Fruit fly (Drosophila melanogaster) whole organism, embryonic: ENCODE data around the gene Mbs.

Source experiments
- Atf6 ChIP-seq: fragments of 200-800 bp; sonication (Bioruptor generic); IDR thresholded peaks from 2 replicates; pipeline ENCODE4 v1.3.6; 2022; ENCODE audit warnings: missing biosample characterization, missing genetic modification characterization
- Bdp1 ChIP-seq: fragments of 200-800 bp; sonication (Bioruptor generic); optimal IDR thresholded peaks from 3 replicates; lab custom pipeline; 2016; ENCODE audit warnings: missing biosample characterization, missing genetic modification characterization
- CG10543 ChIP-seq: fragments of 200-800 bp; sonication (Bioruptor generic); optimal IDR thresholded peaks from 3 replicates; lab custom pipeline; 2017; ENCODE audit warnings: missing biosample characterization, mild to moderate bottlenecking, missing genetic modification characterization, moderate library complexity
- CG10654 ChIP-seq: fragments of 200-800 bp; sonication (Bioruptor generic); optimal IDR thresholded peaks from 2 replicates; lab custom pipeline; 2016; ENCODE audit warnings: missing biosample characterization, missing genetic modification characterization
- CG15514 ChIP-seq: fragments of 200-800 bp; sonication (Bioruptor generic); optimal IDR thresholded peaks from 3 replicates; lab custom pipeline; 2017; ENCODE audit warnings: missing biosample characterization, missing genetic modification characterization, mild to moderate bottlenecking, moderate library complexity, missing genetic modification reagents
- CG1647 ChIP-seq: fragments of 200-800 bp; sonication (Bioruptor generic); optimal IDR thresholded peaks from 3 replicates; lab custom pipeline; 2016; ENCODE audit warnings: missing biosample characterization, missing genetic modification characterization
- CG16815 ChIP-seq: fragments of 200-800 bp; sonication (Bioruptor generic); optimal IDR thresholded peaks from 3 replicates; lab custom pipeline; 2017; ENCODE audit warnings: missing biosample characterization, mild to moderate bottlenecking, missing genetic modification characterization
- CG17829 ChIP-seq: fragments of 200-800 bp; optimal IDR thresholded peaks from 2 replicates; lab custom pipeline; 2019; ENCODE audit warnings: missing biosample characterization, mild to moderate bottlenecking, missing genetic modification characterization, moderate library complexity
- CG2712 ChIP-seq: fragments of 200-800 bp; optimal IDR thresholded peaks from 3 replicates; lab custom pipeline; 2019; ENCODE audit warnings: missing biosample characterization, mild to moderate bottlenecking, missing genetic modification characterization, moderate library complexity
- CG3281 ChIP-seq: fragments of 200-800 bp; sonication (Bioruptor generic); optimal IDR thresholded peaks from 3 replicates; lab custom pipeline; 2017; ENCODE audit warnings: missing biosample characterization, mild to moderate bottlenecking, missing genetic modification characterization
- CG33557 ChIP-seq: fragments of 200-800 bp; sonication (Bioruptor generic); optimal IDR thresholded peaks from 2 replicates; lab custom pipeline; 2019; ENCODE audit warnings: missing biosample characterization, mild to moderate bottlenecking, missing genetic modification characterization, moderate library complexity
- CG34422 ChIP-seq: fragments of 200-800 bp; sonication (Bioruptor generic); IDR thresholded peaks from 3 replicates; pipeline ENCODE4 v1.3.6; 2022; ENCODE audit warnings: missing biosample characterization, missing genetic modification characterization
- CG4617 ChIP-seq: fragments of 200-800 bp; sonication (Bioruptor generic); optimal IDR thresholded peaks from 3 replicates; lab custom pipeline; 2016; ENCODE audit warnings: missing biosample characterization, missing genetic modification characterization, borderline replicate concordance
- CG4854 ChIP-seq: fragments of 200-800 bp; sonication (Bioruptor generic); optimal IDR thresholded peaks from 2 replicates; lab custom pipeline; 2016; ENCODE audit warnings: missing biosample characterization, missing genetic modification characterization, inconsistent platforms
- CG7786 ChIP-seq: fragments of 200-800 bp; sonication (Bioruptor generic); optimal IDR thresholded peaks from 2 replicates; lab custom pipeline; 2016; ENCODE audit warnings: missing biosample characterization, missing genetic modification characterization
- CoRest ChIP-seq: fragments of 200-800 bp; sonication (Bioruptor generic); optimal IDR thresholded peaks from 3 replicates; lab custom pipeline; 2018; ENCODE audit warnings: missing biosample characterization, mild to moderate bottlenecking, missing genetic modification characterization, moderate library complexity
- Fer3 ChIP-seq: fragments of 200-800 bp; sonication (Bioruptor generic); optimal IDR thresholded peaks from 2 replicates; lab custom pipeline; 2018; ENCODE audit warnings: missing biosample characterization, mild to moderate bottlenecking, missing genetic modification characterization, moderate library complexity
- Hr3 ChIP-seq: fragments of 200-800 bp; sonication (Bioruptor generic); optimal IDR thresholded peaks from 3 replicates; lab custom pipeline; 2016; ENCODE audit warnings: missing biosample characterization, missing genetic modification characterization
- Jarid2 ChIP-seq: fragments of 200-800 bp; sonication (Bioruptor generic); optimal IDR thresholded peaks from 3 replicates; lab custom pipeline; 2017; ENCODE audit warnings: mild to moderate bottlenecking, missing biosample characterization, missing genetic modification reagents, missing genetic modification characterization
- MESR4 ChIP-seq: fragments of 200-800 bp; sonication (Bioruptor generic); optimal IDR thresholded peaks from 2 replicates; lab custom pipeline; 2018; ENCODE audit warnings: missing biosample characterization, mild to moderate bottlenecking, missing genetic modification characterization, moderate library complexity
- Nf-YA ChIP-seq: fragments of 200-800 bp; sonication (Bioruptor generic); IDR thresholded peaks from 2 replicates; pipeline ENCODE4 v1.3.6; 2022; ENCODE audit warnings: missing biosample characterization, missing genetic modification characterization
- Nf-YB ChIP-seq: fragments of 200-800 bp; sonication (Bioruptor generic); optimal IDR thresholded peaks from 3 replicates; lab custom pipeline; 2019; ENCODE audit warnings: missing biosample characterization, mild to moderate bottlenecking, missing genetic modification characterization, moderate library complexity
- NfI ChIP-seq: fragments of 200-800 bp; sonication (Bioruptor generic); optimal IDR thresholded peaks from 3 replicates; lab custom pipeline; 2018; ENCODE audit warnings: missing biosample characterization, mild to moderate bottlenecking, missing genetic modification characterization, moderate library complexity
- Oli ChIP-seq: fragments of 200-800 bp; sonication (Bioruptor generic); optimal IDR thresholded peaks from 2 replicates; lab custom pipeline; 2018; ENCODE audit warnings: missing biosample characterization, mild to moderate bottlenecking, missing genetic modification characterization, moderate library complexity
- Side ChIP-seq: fragments of 200-800 bp; sonication (Bioruptor generic); optimal IDR thresholded peaks from 2 replicates; lab custom pipeline; 2016; ENCODE audit warnings: missing biosample characterization, missing genetic modification characterization
- bbx ChIP-seq: fragments of 200-800 bp; sonication (Bioruptor generic); IDR thresholded peaks from 2 replicates; pipeline ENCODE4 v1.3.6; 2022; ENCODE audit warnings: missing biosample characterization, missing genetic modification characterization; ENCODE audit not compliant: partially characterized antibody
- cg ChIP-seq: fragments of 200-800 bp; sonication (Bioruptor generic); optimal IDR thresholded peaks from 3 replicates; lab custom pipeline; 2019; ENCODE audit warnings: missing biosample characterization, mild to moderate bottlenecking, missing genetic modification characterization, moderate library complexity
- chn ChIP-seq: fragments of 200-800 bp; sonication (Bioruptor generic); optimal IDR thresholded peaks from 2 replicates; lab custom pipeline; 2016; ENCODE audit warnings: missing biosample characterization, missing genetic modification characterization
- corto ChIP-seq: fragments of 200-800 bp; sonication (Bioruptor generic); optimal IDR thresholded peaks from 2 replicates; lab custom pipeline; 2016; ENCODE audit warnings: missing biosample characterization, mild to moderate bottlenecking, missing genetic modification characterization, moderate library complexity
- dm ChIP-seq: fragments of 200-800 bp; sonication (Bioruptor generic); optimal IDR thresholded peaks from 3 replicates; lab custom pipeline; 2016; ENCODE audit warnings: missing biosample characterization, missing genetic modification characterization
- fd64A ChIP-seq: fragments of 200-800 bp; sonication (Bioruptor generic); optimal IDR thresholded peaks from 3 replicates; lab custom pipeline; 2018; ENCODE audit warnings: missing biosample characterization, mild to moderate bottlenecking, missing genetic modification characterization
- gcm2 ChIP-seq: fragments of 200-800 bp; sonication (Bioruptor generic); optimal IDR thresholded peaks from 2 replicates; lab custom pipeline; 2016; ENCODE audit warnings: missing biosample characterization, missing genetic modification characterization
- her ChIP-seq: fragments of 200-800 bp; sonication (Bioruptor generic); optimal IDR thresholded peaks from 2 replicates; lab custom pipeline; 2016; ENCODE audit warnings: missing biosample characterization, missing genetic modification characterization
- insv ChIP-seq, 2 experiments: fragments of 200-800 bp; sonication (Bioruptor generic); optimal IDR thresholded peaks; 3 replicates each; lab custom pipeline; 2016 to 2018; ENCODE audit warnings: missing biosample characterization in 2 of 2, missing genetic modification characterization in 2 of 2
- odd ChIP-seq: fragments of 200-800 bp; sonication (Bioruptor generic); optimal IDR thresholded peaks from 2 replicates; lab custom pipeline; 2017; ENCODE audit warnings: missing biosample characterization, mild to moderate bottlenecking, missing genetic modification characterization
- org-1 ChIP-seq: fragments of 200-800 bp; sonication (Bioruptor generic); optimal IDR thresholded peaks from 2 replicates; lab custom pipeline; 2017; ENCODE audit warnings: missing biosample characterization, missing genetic modification characterization
- p53 ChIP-seq: fragments of 200-800 bp; sonication (Bioruptor generic); optimal IDR thresholded peaks from 2 replicates; lab custom pipeline; 2016; ENCODE audit warnings: missing biosample characterization, missing genetic modification characterization
- pum ChIP-seq: fragments of 200-800 bp; sonication (Bioruptor generic); optimal IDR thresholded peaks from 2 replicates; lab custom pipeline; 2016; ENCODE audit warnings: missing biosample characterization, missing genetic modification characterization
- ranshi ChIP-seq: fragments of 200-800 bp; sonication (Bioruptor generic); IDR thresholded peaks from 2 replicates; pipeline ENCODE4 v1.3.6; 2022; ENCODE audit warnings: missing biosample characterization, missing genetic modification characterization
- rib ChIP-seq: fragments of 200-800 bp; sonication (Bioruptor generic); IDR thresholded peaks from 2 replicates; pipeline ENCODE4 v1.3.6; 2022; ENCODE audit warnings: missing biosample characterization, missing genetic modification characterization
- schlank ChIP-seq: fragments of 200-800 bp; sonication (Bioruptor generic); optimal IDR thresholded peaks from 2 replicates; lab custom pipeline; 2018; ENCODE audit warnings: missing biosample characterization, mild to moderate bottlenecking, missing genetic modification characterization
- seq ChIP-seq: fragments of 200-800 bp; sonication (Bioruptor generic); IDR thresholded peaks from 2 replicates; pipeline ENCODE4 v1.3.6; 2022; ENCODE audit warnings: missing biosample characterization, missing genetic modification characterization
- sima ChIP-seq: fragments of 200-800 bp; sonication (Bioruptor generic); optimal IDR thresholded peaks from 2 replicates; lab custom pipeline; 2016; ENCODE audit warnings: missing biosample characterization, missing genetic modification characterization
- slou ChIP-seq: fragments of 200-800 bp; sonication (Bioruptor generic); optimal IDR thresholded peaks from 3 replicates; lab custom pipeline; 2016; ENCODE audit warnings: missing biosample characterization, missing genetic modification characterization
- sna ChIP-seq: fragments of 200-800 bp; sonication (Bioruptor generic); IDR thresholded peaks from 2 replicates; pipeline ENCODE4 v1.3.6; 2022; ENCODE audit warnings: missing biosample characterization, missing genetic modification characterization; ENCODE audit not compliant: partially characterized antibody
- stwl ChIP-seq: fragments of 200-800 bp; sonication (Bioruptor generic); optimal IDR thresholded peaks from 3 replicates; lab custom pipeline; 2018; ENCODE audit warnings: missing biosample characterization, mild to moderate bottlenecking, missing genetic modification characterization, moderate library complexity
- trh ChIP-seq: fragments of 200-800 bp; sonication (Bioruptor generic); optimal IDR thresholded peaks from 2 replicates; lab custom pipeline; 2016; ENCODE audit warnings: missing biosample characterization, missing genetic modification characterization
- twi ChIP-seq: fragments of 200-800 bp; optimal IDR thresholded peaks from 2 replicates; lab custom pipeline; 2019; ENCODE audit warnings: missing biosample characterization, mild to moderate bottlenecking, missing genetic modification characterization, moderate library complexity

The Mbs gene

DNA sequence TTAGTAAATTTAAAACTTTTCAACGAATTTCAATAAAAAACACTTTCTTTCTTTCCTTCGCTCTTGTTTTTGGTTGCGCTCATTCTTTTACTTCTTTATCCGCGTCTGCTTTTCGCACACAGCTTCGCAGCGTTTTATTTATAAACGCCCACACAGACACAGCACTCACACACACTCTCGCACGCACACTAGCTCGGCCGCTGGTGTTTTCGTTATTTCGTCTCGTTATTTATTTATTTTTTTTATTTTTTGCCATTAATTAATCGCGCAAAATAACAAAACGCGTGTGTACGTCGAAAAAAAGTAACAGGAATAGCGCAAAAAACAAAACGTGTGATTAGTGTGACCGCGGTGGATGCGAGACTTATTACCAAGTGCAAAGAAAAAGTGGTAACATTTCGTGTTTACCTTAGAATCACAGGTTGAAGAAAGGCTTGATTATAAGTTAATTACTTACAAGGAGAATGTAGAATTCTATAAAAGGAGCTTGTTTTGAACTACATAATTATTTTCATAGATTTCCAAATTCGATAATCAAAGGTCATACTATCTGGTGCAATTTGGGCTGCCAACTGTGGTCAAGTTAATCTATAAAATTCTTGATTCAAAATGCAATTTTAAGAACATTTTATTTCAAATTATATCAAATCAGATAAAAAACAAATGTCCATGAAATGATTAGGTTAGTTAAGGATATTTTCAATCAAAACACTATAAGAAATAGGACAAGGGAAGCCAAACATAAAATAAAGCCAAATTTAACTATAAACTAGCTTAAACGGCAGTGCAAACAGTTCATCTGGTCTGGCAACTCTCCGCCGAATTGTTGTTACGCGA lies 47.1 kb upstream of the Mbs start, which contains the start of the genes hzg and mRpS31 (continued):
- peak; percentile 41 for TF ChIP-seq CG15514 (GFP tag; lab: Kevin White, UChicago)
- TF ChIP-seq sima (GFP tag; lab: Kevin White, UChicago): no peak
- 0 out of 2 replicates have a peak, but pooled peaks have one; percentile 7 for TF ChIP-seq Nf-YA (GFP tag; lab: Robert Waterston, UW)
- TF ChIP-seq CG4617 (GFP tag; lab: Kevin White, UChicago): peak; percentile 32
- peak; percentile 56 for TF ChIP-seq CG7786 (GFP tag; lab: Kevin White, UChicago)
- TF ChIP-seq stwl (tag; lab: Kevin White, UChicago): peak; percentile 37
- TF ChIP-seq Jarid2 (GFP tag; lab: Kevin White, UChicago): peak; percentile 74
- TF ChIP-seq her (GFP tag; lab: Kevin White, UChicago): no peak
- peak; percentile 46 for TF ChIP-seq chn (GFP tag; lab: Kevin White, UChicago)
- peak; percentile 48; the same call in 1 of the 2 replicates for TF ChIP-seq Atf6 (GFP tag; lab: Robert Waterston, UW)
- TF ChIP-seq sna (GFP tag; lab: Robert Waterston, UW): no peak
- TF ChIP-seq bbx (GFP tag; lab: Robert Waterston, UW): 0 out of 2 replicates have a peak, but pooled peaks have one; percentile 12
- TF ChIP-seq CoRest: peak; percentile 73
- no peak for TF ChIP-seq fd64A (GFP tag; lab: Kevin White, UChicago)
- TF ChIP-seq dm (GFP tag; lab: Kevin White, UChicago): peak; percentile 38
- TF ChIP-seq gcm2 (GFP tag; lab: Kevin White, UChicago): no peak
- peak; percentile 44 for TF ChIP-seq NfI
- TF ChIP-seq odd (GFP tag; lab: Kevin White, UChicago): no peak
- peak; percentile 69 for TF ChIP-seq rib (GFP tag; lab: Robert Waterston, UW)
- TF ChIP-seq CG10543: no peak
- TF ChIP-seq slou (GFP tag; lab: Kevin White, UChicago): no peak
- peak; percentile 2 for TF ChIP-seq CG16815
- no peak for TF ChIP-seq trh (GFP tag; lab: Kevin White, UChicago)
- peak; percentile 1 for TF ChIP-seq Oli (tag; lab: Kevin White, UChicago)
- TF ChIP-seq Bdp1 (GFP tag; lab: Kevin White, UChicago): peak; percentile 26
- no peak for TF ChIP-seq CG1647 (GFP tag; lab: Kevin White, UChicago)
- TF ChIP-seq org-1 (GFP tag; lab: Kevin White, UChicago): no peak
- TF ChIP-seq p53 (GFP tag; lab: Kevin White, UChicago): no peak
- peak; percentile 6 for TF ChIP-seq Nf-YB
- peak; percentile 65; the same call in 1 of the 2 replicates for TF ChIP-seq ranshi
- TF ChIP-seq CG10654 (GFP tag; lab: Kevin White, UChicago): peak; percentile 50
- TF ChIP-seq seq (GFP tag; lab: Robert Waterston, UW): no peak
- peak in 1 of 2 experiments; percentile 1 for TF ChIP-seq insv (GFP tag; optimal IDR thresholded peaks at IDR 0.05; lab: Kevin White, UChicago)
- no peak for TF ChIP-seq CG4854
- peak; percentile 82 for TF ChIP-seq CG17829
- TF ChIP-seq CG34422 (GFP tag; lab: Robert Waterston, UW): peak; percentile 35; the same call in 1 of the 3 replicates
- TF ChIP-seq twi (tag; lab: Kevin White, UChicago): peak; percentile 28
- TF ChIP-seq pum: peak; percentile 54
- peak; percentile 74 for TF ChIP-seq CG2712 (tag; lab: Kevin White, UChicago)
- TF ChIP-seq Fer3 (tag; lab: Kevin White, UChicago): peak; percentile 64
- TF ChIP-seq Hr3 (GFP tag; lab: Kevin White, UChicago): peak; percentile 57
- peak; percentile 5 for TF ChIP-seq CG3281 (GFP tag; lab: Kevin White, UChicago)
- no peak for TF ChIP-seq schlank (tag; lab: Kevin White, UChicago)
- peak; percentile 39 for TF ChIP-seq Side (GFP tag; lab: Kevin White, UChicago)
- peak; percentile 28 for TF ChIP-seq corto (GFP tag; lab: Kevin White, UChicago)
- peak; percentile 31 for TF ChIP-seq CG33557 (GFP tag; lab: Kevin White, UChicago)
- TF ChIP-seq MESR4 (GFP tag; lab: Kevin White, UChicago): peak; percentile 63
- TF ChIP-seq cg (GFP tag; lab: Kevin White, UChicago): peak; percentile 62
